Fruit fly (Drosophila melanogaster) whole organism, wandering third instar larva: Measurements from ENCODE around the gene RhoGEF64C.

ENCODE experiments used
- CG32264 ChIP-seq: fragments of 200-800 bp; sonication (Bioruptor generic); optimal IDR thresholded peaks from 2 replicates; lab custom pipeline; 2016; ENCODE audit warnings: missing biosample characterization, missing genetic modification characterization
- CG9705 ChIP-seq: fragments of 200-800 bp; sonication (Bioruptor generic); optimal IDR thresholded peaks from 2 replicates; lab custom pipeline; 2018; ENCODE audit warnings: missing biosample characterization, mild to moderate bottlenecking, missing genetic modification characterization
- CrebA ChIP-seq: fragments of 200-800 bp; sonication (Bioruptor generic); optimal IDR thresholded peaks from 2 replicates; lab custom pipeline; 2016; ENCODE audit warnings: missing biosample characterization, mild to moderate bottlenecking, missing genetic modification characterization, borderline replicate concordance
- Dfd ChIP-seq: fragments of >200 bp; optimal IDR thresholded peaks from 2 replicates; lab custom pipeline; 2017; ENCODE audit warnings: missing biosample characterization, missing genetic modification characterization
- Dif ChIP-seq: fragments of 200-275, 200-300 bp; sonication (Bioruptor generic); optimal IDR thresholded peaks from 2 replicates; lab custom pipeline; 2018; ENCODE audit warnings: missing biosample characterization, missing genetic modification characterization; ENCODE audit not compliant: partially characterized antibody
- GATAd ChIP-seq: sonication (Bioruptor generic); optimal IDR thresholded peaks from 2 replicates; lab custom pipeline; 2016; ENCODE audit warnings: missing biosample characterization, missing genetic modification characterization
- HLH106 ChIP-seq: fragments of 200-800 bp; optimal IDR thresholded peaks from 3 replicates; lab custom pipeline; 2019; ENCODE audit warnings: missing biosample characterization, mild to moderate bottlenecking, missing genetic modification characterization, moderate library complexity
- Hr78 ChIP-seq: fragments of >200 bp; optimal IDR thresholded peaks from 2 replicates; lab custom pipeline; 2017; ENCODE audit warnings: missing biosample characterization, missing genetic modification characterization
- Hr83 ChIP-seq: fragments of 200-300 bp; sonication (Bioruptor generic); optimal IDR thresholded peaks from 2 replicates; lab custom pipeline; 2016; ENCODE audit warnings: missing biosample characterization, mild to moderate bottlenecking, missing genetic modification characterization, moderate library complexity; ENCODE audit not compliant: poor library complexity, severe bottlenecking
- Jra ChIP-seq: sonication (Bioruptor generic); optimal IDR thresholded peaks from 2 replicates; lab custom pipeline; 2016; ENCODE audit warnings: missing biosample characterization, missing genetic modification characterization
- Mio ChIP-seq: sonication (Bioruptor generic); optimal IDR thresholded peaks from 2 replicates; lab custom pipeline; 2016; ENCODE audit warnings: missing biosample characterization, missing genetic modification characterization
- Myc ChIP-seq: fragments of >200 bp; optimal IDR thresholded peaks from 2 replicates; lab custom pipeline; 2017
- N ChIP-seq: fragments of >200 bp; optimal IDR thresholded peaks from 2 replicates; lab custom pipeline; 2018; ENCODE audit warnings: missing biosample characterization, missing external identifiers, missing genetic modification characterization
- OdsH ChIP-seq: fragments of 200-800 bp; sonication (Bioruptor generic); optimal IDR thresholded peaks from 2 replicates; lab custom pipeline; 2016; ENCODE audit warnings: missing biosample characterization, mild to moderate bottlenecking, missing genetic modification characterization
- Rel ChIP-seq, 2 experiments: fragments of 200-800 bp; sonication (Bioruptor generic) in 1 of 2; optimal IDR thresholded peaks; 2 replicates in 1 of 2; 3 replicates in 1 of 2; lab custom pipeline; 2016 to 2019; ENCODE audit warnings: mild to moderate bottlenecking in 2 of 2, missing biosample characterization in 2 of 2, missing genetic modification characterization in 2 of 2, moderate library complexity in 1 of 2
- Sp1 ChIP-seq: fragments of 200-800 bp; sonication (Bioruptor generic); optimal IDR thresholded peaks from 3 replicates; lab custom pipeline; 2019; ENCODE audit warnings: missing biosample characterization, mild to moderate bottlenecking, missing genetic modification characterization, moderate library complexity
- Vsx2 ChIP-seq: fragments of 200-300, 225-300 bp; sonication (Bioruptor generic); optimal IDR thresholded peaks from 2 replicates; lab custom pipeline; 2018; ENCODE audit warnings: missing biosample characterization, missing genetic modification characterization; ENCODE audit not compliant: partially characterized antibody
- br ChIP-seq: fragments of 200-800 bp; sonication (Bioruptor generic); optimal IDR thresholded peaks from 2 replicates; lab custom pipeline; 2016; ENCODE audit warnings: missing biosample characterization, missing genetic modification characterization
- dl ChIP-seq, 2 experiments: fragments of 175-275, 200-275 bp in 1 of 2; fragments of 200-275 bp in 1 of 2; sonication (Bioruptor generic); optimal IDR thresholded peaks; lab custom pipeline; 2018; ENCODE audit warnings: mild to moderate bottlenecking in 2 of 2, missing biosample characterization in 2 of 2, missing genetic modification characterization in 2 of 2, moderate library complexity in 2 of 2; ENCODE audit not compliant: partially characterized antibody in 2 of 2, insufficient read depth in 1 of 2
- dmrt93B ChIP-seq: fragments of 200-800 bp; sonication (Bioruptor generic); optimal IDR thresholded peaks from 2 replicates; lab custom pipeline; 2018; ENCODE audit warnings: missing biosample characterization, mild to moderate bottlenecking, missing genetic modification characterization
- dsf ChIP-seq: sonication (Bioruptor generic); optimal IDR thresholded peaks from 2 replicates; lab custom pipeline; 2016; ENCODE audit warnings: missing biosample characterization, missing genetic modification characterization, borderline replicate concordance
- ey ChIP-seq: fragments of 200-800 bp; sonication (Bioruptor generic); optimal IDR thresholded peaks from 2 replicates; lab custom pipeline; 2016; ENCODE audit warnings: missing biosample characterization, missing genetic modification characterization
- foxo ChIP-seq, 2 experiments: fragments of 200-800 bp; sonication (Bioruptor generic); optimal IDR thresholded peaks; 2 replicates in 1 of 2; 3 replicates in 1 of 2; lab custom pipeline; 2016 to 2017; ENCODE audit warnings: missing biosample characterization in 2 of 2, missing genetic modification characterization in 2 of 2
- fru ChIP-seq: fragments of 200-800 bp; sonication (Bioruptor generic); optimal IDR thresholded peaks from 3 replicates; lab custom pipeline; 2016; ENCODE audit warnings: missing biosample characterization, mild to moderate bottlenecking, missing genetic modification characterization
- h ChIP-seq: fragments of 200-800 bp; sonication (Bioruptor generic); optimal IDR thresholded peaks from 3 replicates; lab custom pipeline; 2016; ENCODE audit warnings: missing biosample characterization, mild to moderate bottlenecking, missing genetic modification characterization
- lola ChIP-seq: fragments of >200 bp; optimal IDR thresholded peaks from 2 replicates; lab custom pipeline; 2017; ENCODE audit warnings: missing biosample characterization, missing genetic modification characterization
- pan ChIP-seq: fragments of >200 bp; optimal IDR thresholded peaks from 2 replicates; lab custom pipeline; 2017
- psq ChIP-seq: fragments of 200-800 bp; sonication (Bioruptor generic); optimal IDR thresholded peaks from 3 replicates; lab custom pipeline; 2017; ENCODE audit warnings: missing biosample characterization, mild to moderate bottlenecking, missing genetic modification characterization, moderate library complexity
- rgr ChIP-seq: fragments of 200-800 bp; sonication (Bioruptor generic); optimal IDR thresholded peaks from 3 replicates; lab custom pipeline; 2016; ENCODE audit warnings: missing biosample characterization, mild to moderate bottlenecking, missing genetic modification characterization
- sage ChIP-seq: fragments of 200-800 bp; sonication (Bioruptor generic); optimal IDR thresholded peaks from 2 replicates; lab custom pipeline; 2016; ENCODE audit warnings: missing biosample characterization, mild to moderate bottlenecking, missing genetic modification characterization
- sv ChIP-seq: fragments of 200-800 bp; sonication (Bioruptor generic); optimal IDR thresholded peaks from 3 replicates; lab custom pipeline; 2016; ENCODE audit warnings: missing biosample characterization, missing genetic modification characterization
- tai ChIP-seq: sonication (Bioruptor generic); optimal IDR thresholded peaks from 2 replicates; lab custom pipeline; 2016; ENCODE audit warnings: missing biosample characterization, missing genetic modification characterization
- woc ChIP-seq: sonication (Bioruptor generic); optimal IDR thresholded peaks from 2 replicates; lab custom pipeline; 2016; ENCODE audit warnings: missing biosample characterization, mild to moderate bottlenecking, missing genetic modification characterization

RhoGEF64C gene

dm6 chr3L:4805751-4806150 is 113.2 kb downstream of the RhoGEF64C start:
- TF ChIP-seq fru (no peak), Myc (lab: Kevin White, UChicago) (peak; percentile 75), CrebA (GFP tag; lab: Kevin White, UChicago) (no peak), tai (GFP tag; lab: Kevin White, UChicago) (no peak), ey (GFP tag; lab: Kevin White, UChicago) (no peak), Hr83 (no peak), CG32264 (GFP tag; lab: Kevin White, UChicago) (no peak)

dm6 chr3L:4807306-4807705 is 114.7 kb downstream of the RhoGEF64C start, which contains the start of gene CG18808:
Gene CG18808 (minus strand): TSS chr3L:4807406.
- TF ChIP-seq Hr83 (no peak), dsf (GFP tag; lab: Kevin White, UChicago) (no peak), Jra (GFP tag; lab: Kevin White, UChicago) (no peak), CrebA (GFP tag; lab: Kevin White, UChicago) (no peak), ey (GFP tag; lab: Kevin White, UChicago) (no peak), Mio (no peak), GATAd (GFP tag; lab: Kevin White, UChicago) (no peak), OdsH (GFP tag; lab: Kevin White, UChicago) (no peak), Dif (GFP tag; lab: Kevin White, UChicago) (no peak), foxo (GFP tag; optimal IDR thresholded peaks at IDR 0.05; lab: Kevin White, UChicago) (no peak), HLH106 (tag; lab: Kevin White, UChicago) (no peak), h (no peak), CG9705 (GFP tag; lab: Kevin White, UChicago) (no peak), psq (no peak), br (GFP tag; lab: Kevin White, UChicago) (no peak), pan (lab: Kevin White, UChicago) (no peak)

- TF ChIP-seq sv (no peak), N (GFP tag; lab: Kevin White, UChicago) (no peak), CG32264 (GFP tag; lab: Kevin White, UChicago) (no peak), Vsx2 (GFP tag; lab: Kevin White, UChicago) (no peak), rgr (GFP tag; lab: Kevin White, UChicago) (no peak), fru (no peak), h (no peak), tai (GFP tag; lab: Kevin White, UChicago) (no peak), dl (GFP tag; optimal IDR thresholded peaks at IDR 0.05; lab: Kevin White, UChicago; ENCODE audit: insufficient read depth in 1 of 2, partially characterized antibody in 2 of 2) (no peak), CG9705 (GFP tag; lab: Kevin White, UChicago) (no peak)
Observed at dm6 chr3L:4814184-4814583, 121.6 kb downstream of the RhoGEF64C start.

dm6 chr3L:4824356-4825138 is 132.0 kb downstream of the RhoGEF64C start:
- TF ChIP-seq sv (peak; percentile 96), foxo (GFP tag; optimal IDR thresholded peaks at IDR 0.05; lab: Kevin White, UChicago) (peak; percentile 71 to 95), dl (GFP tag; optimal IDR thresholded peaks at IDR 0.05; lab: Kevin White, UChicago; ENCODE audit: insufficient read depth in 1 of 2, partially characterized antibody in 2 of 2) (no peak), sage (GFP tag; lab: Kevin White, UChicago) (peak; percentile 94), br (GFP tag; lab: Kevin White, UChicago) (peak; percentile 91), Dif (GFP tag; lab: Kevin White, UChicago) (no peak), lola (GFP tag; lab: Kevin White, UChicago) (no peak), Jra (GFP tag; lab: Kevin White, UChicago) (peak; percentile 59), Rel (GFP tag; optimal IDR thresholded peaks at IDR 0.05; lab: Kevin White, UChicago) (peak; percentile 53), Rel (tag; optimal IDR thresholded peaks at IDR 0.05; lab: Kevin White, UChicago) (peak; percentile 30), fru (peak; percentile 92), OdsH (GFP tag; lab: Kevin White, UChicago) (peak; percentile 95), CG9705 (GFP tag; lab: Kevin White, UChicago) (peak; percentile 56), woc (GFP tag; lab: Kevin White, UChicago) (peak; percentile 95), dsf (GFP tag; lab: Kevin White, UChicago) (no peak), CG32264 (GFP tag; lab: Kevin White, UChicago) (peak; percentile 82), Myc (lab: Kevin White, UChicago) (no peak), rgr (GFP tag; lab: Kevin White, UChicago) (peak; percentile 93), Sp1 (GFP tag; lab: Kevin White, UChicago) (peak; percentile 89), h (peak; percentile 94), HLH106 (tag; lab: Kevin White, UChicago) (peak; percentile 89), psq (peak; percentile 86), Hr78 (no peak), Hr83 (no peak), dmrt93B (GFP tag; lab: Kevin White, UChicago) (no peak), Dfd (GFP tag; lab: Kevin White, UChicago) (no peak), ey (GFP tag; lab: Kevin White, UChicago) (peak; percentile 92), pan (lab: Kevin White, UChicago) (no peak)
